Worm (Caenorhabditis elegans) whole organism, midembryonic: ENCODE measurements around the gene K01A12.3.

ENCODE experiments used
- cog-1 ChIP-seq: sonication (generic microtip); optimal IDR thresholded peaks from 2 replicates; lab custom pipeline; 2016; ENCODE audit warnings: missing genetic modification characterization, missing compliant biosample characterization
- klf-2 ChIP-seq: fragments of 200-800 bp; sonication (Bioruptor generic); conservative IDR thresholded peaks from 2 replicates; pipeline ENCODE4 v1.3.6; 2022; ENCODE audit warnings: missing genetic modification reagents, missing genetic modification characterization, missing compliant biosample characterization
- med-1 ChIP-seq: sonication (generic microtip); optimal IDR thresholded peaks from 2 replicates; lab custom pipeline; 2017; ENCODE audit warnings: missing genetic modification characterization, mild to moderate bottlenecking, missing compliant biosample characterization, antibody characterized with exemption, missing genetic modification reagents; ENCODE audit not compliant: insufficient read depth
- ref-1 ChIP-seq: fragments of 200-800 bp; sonication (Bioruptor generic); conservative IDR thresholded peaks from 2 replicates; pipeline ENCODE4 v1.3.6; 2022; ENCODE audit warnings: missing genetic modification reagents, missing genetic modification characterization, missing compliant biosample characterization

ce11 chrX:8599725-8600124 lies 25.3 kb downstream of the K01A12.3 start:
- TF ChIP-seq med-1 (GFP tag; lab: Kevin White, UChicago) = no peak
- TF ChIP-seq ref-1 (GFP tag; lab: Robert Waterston, UW) = no peak
- no peak for TF ChIP-seq cog-1 (tag; lab: Kevin White, UChicago)
- no peak for TF ChIP-seq klf-2
